Fruit fly (Drosophila melanogaster) whole organism, prepupa: ENCODE results near the gene CG3703.

ENCODE experiments used
- CG11762 ChIP-seq: fragments of 200-800 bp; sonication (Bioruptor generic); optimal IDR thresholded peaks from 3 replicates; lab custom pipeline; 2016; ENCODE audit warnings: missing biosample characterization, missing genetic modification characterization; ENCODE audit not compliant: insufficient read depth
- CG11902 ChIP-seq: fragments of 200-800 bp; sonication (Bioruptor generic); optimal IDR thresholded peaks from 3 replicates; lab custom pipeline; 2016; ENCODE audit warnings: missing biosample characterization, missing genetic modification characterization
- CG1621 ChIP-seq: fragments of 200-800 bp; sonication (Bioruptor generic); optimal IDR thresholded peaks from 3 replicates; lab custom pipeline; 2018; ENCODE audit warnings: missing biosample characterization, mild to moderate bottlenecking, missing genetic modification characterization
- CG16779 ChIP-seq: fragments of 200-800 bp; sonication (Bioruptor generic); optimal IDR thresholded peaks from 3 replicates; lab custom pipeline; 2017; ENCODE audit warnings: missing biosample characterization, mild to moderate bottlenecking, missing genetic modification characterization
- CG32006 ChIP-seq: fragments of 200-800 bp; sonication (Bioruptor generic); optimal IDR thresholded peaks from 3 replicates; lab custom pipeline; 2017; ENCODE audit warnings: missing biosample characterization, mild to moderate bottlenecking, missing genetic modification characterization
- CG4318 ChIP-seq: fragments of 200-800 bp; sonication (Bioruptor generic); optimal IDR thresholded peaks from 3 replicates; lab custom pipeline; 2017; ENCODE audit warnings: missing biosample characterization, mild to moderate bottlenecking, missing genetic modification characterization
- CG6163 ChIP-seq: fragments of 200-800 bp; sonication (Bioruptor generic); IDR thresholded peaks from 3 replicates; pipeline ENCODE4 v1.3.6; 2022; ENCODE audit warnings: missing biosample characterization, missing genetic modification characterization
- CG7368 ChIP-seq: fragments of 200-800 bp; sonication (Bioruptor generic); optimal IDR thresholded peaks from 3 replicates; lab custom pipeline; 2016; ENCODE audit warnings: missing biosample characterization, missing genetic modification characterization
- Sox102F ChIP-seq: fragments of 200-800 bp; sonication (Bioruptor generic); optimal IDR thresholded peaks from 2 replicates; lab custom pipeline; 2016; ENCODE audit warnings: missing biosample characterization, mild to moderate bottlenecking, missing genetic modification characterization
- Sox14 ChIP-seq: fragments of 200-800 bp; sonication (Bioruptor generic); optimal IDR thresholded peaks from 3 replicates; lab custom pipeline; 2016; ENCODE audit warnings: missing biosample characterization, missing genetic modification characterization
- achi ChIP-seq: fragments of 200-800 bp; sonication (Bioruptor generic); optimal IDR thresholded peaks from 3 replicates; lab custom pipeline; 2016; ENCODE audit warnings: missing biosample characterization, missing genetic modification characterization
- fkh ChIP-seq: fragments of 200-800 bp; sonication (Bioruptor generic); optimal IDR thresholded peaks from 3 replicates; lab custom pipeline; 2017; ENCODE audit warnings: missing biosample characterization, mild to moderate bottlenecking, missing genetic modification characterization, moderate library complexity
- ss ChIP-seq, 2 experiments: fragments of 200-800 bp; sonication (Bioruptor generic); optimal IDR thresholded peaks; 2 replicates in 1 of 2; 3 replicates in 1 of 2; lab custom pipeline; 2017 to 2018; ENCODE audit warnings: mild to moderate bottlenecking in 2 of 2, missing biosample characterization in 2 of 2, missing genetic modification characterization in 2 of 2, moderate library complexity in 1 of 2
- svp ChIP-seq: fragments of 200-800 bp; sonication (Bioruptor generic); peaks from one replicate; lab custom pipeline; 2016; ENCODE audit warnings: missing biosample characterization, missing genetic modification characterization

Gene CG3703

DNA sequence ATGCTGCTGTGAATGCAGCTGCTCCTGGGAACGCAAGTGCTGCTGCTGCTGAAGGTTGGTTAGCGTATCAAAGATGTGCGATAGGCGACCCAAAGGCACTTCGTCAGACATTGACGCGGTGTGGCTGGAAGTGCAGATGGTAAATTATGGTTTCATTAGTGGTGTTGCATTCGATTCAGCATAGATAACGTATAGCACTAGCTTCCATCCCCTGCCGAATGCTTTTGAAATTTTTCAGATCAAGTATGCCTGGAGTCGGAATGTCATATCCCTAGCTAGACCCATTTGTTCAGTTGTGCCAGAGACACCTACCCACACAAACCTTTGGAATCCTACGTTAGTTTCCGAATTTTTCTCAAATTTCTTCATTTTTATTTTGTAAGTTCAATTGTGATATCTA is 51.4 kb downstream of the CG3703 start, which contains the start of gene CG11663:
Gene CG11663, plus strand, starts transcription at position 301 of the 400 bp plus-strand sequence.
- TF ChIP-seq CG6163 (no peak), Sox14 (no peak), CG11762 (GFP tag; lab: Kevin White, UChicago) (no peak), ss (GFP tag; optimal IDR thresholded peaks at IDR 0.05; lab: Kevin White, UChicago) (no peak), CG16779 (tag; lab: Kevin White, UChicago) (no peak), CG4318 (GFP tag; lab: Kevin White, UChicago) (no peak), Sox102F (GFP tag; lab: Kevin White, UChicago) (no peak), achi (GFP tag; lab: Kevin White, UChicago) (no peak), CG32006 (no peak), CG7368 (GFP tag; lab: Kevin White, UChicago) (no peak), CG1621 (tag; lab: Kevin White, UChicago) (no peak), CG11902 (GFP tag; lab: Kevin White, UChicago) (no peak), svp (GFP tag; lab: Kevin White, UChicago) (no peak), fkh (no peak)
- TF ChIP-seq, all 60 proteins: peak for 0
